Worm (Caenorhabditis elegans): ENCODE results near the gene ZK285.2.

- TF ChIP-seq ztf-23 (GFP tag; IDR thresholded peaks at IDR 0.05) = no peak
- TF ChIP-seq cog-1 (tag; optimal IDR thresholded peaks at IDR 0.05) = no peak
- TF ChIP-seq med-1 (GFP tag; optimal IDR thresholded peaks at IDR 0.05; ENCODE audit: insufficient read depth) = no peak
- TF ChIP-seq flt-1 (GFP tag; IDR thresholded peaks at IDR 0.05) = no peak
- no peak for TF ChIP-seq ztf-29 (GFP tag; IDR thresholded peaks at IDR 0.05)
- TF ChIP-seq T22C8.4 (GFP tag; IDR thresholded peaks at IDR 0.05) = no peak
Observed at ce11 chrV:16015652-16016051, 31.0 kb upstream of the ZK285.2 start, which contains the start of gene str-232.

All from whole organism, midembryonic.